Fruit fly (Drosophila melanogaster) S2 (cell line): Measurements from ENCODE around the gene Ide.

Source experiments
- CG8478 ChIP-seq: fragments of >200 bp; optimal IDR thresholded peaks from 2 replicates; lab custom pipeline; 2018
- CTCF ChIP-seq, 2 experiments: fragments of >200 bp; optimal IDR thresholded peaks; 2 replicates each; lab custom pipeline; 2018

- TF ChIP-seq CG8478 (lab: Kevin White, UChicago) (no peak), CTCF (optimal IDR thresholded peaks at IDR 0.05; lab: Kevin White, UChicago) (no peak)
These were observed 27.2 kb upstream of the Ide start for dm6 chr3L:20402665-20403492.
